Worm (Caenorhabditis elegans) whole organism, L1 larva: ENCODE results near the gene Y53F4B.9.

Experiments used
- Y116A8C.19 ChIP-seq: sonication (generic microtip); optimal IDR thresholded peaks from 2 replicates; lab custom pipeline; 2016; ENCODE audit warnings: missing compliant biosample characterization, missing genetic modification characterization, borderline replicate concordance
- aly-2 ChIP-seq: fragments of 150-350 bp; optimal IDR thresholded peaks from 2 replicates; lab custom pipeline; 2014; ENCODE audit warnings: missing biosample characterization, missing genetic modification characterization
- ama-1 ChIP-seq: fragments of 150-350 bp; optimal IDR thresholded peaks from 2 replicates; lab custom pipeline; 2014
- ceh-82 ChIP-seq, 3 experiments: fragments of 150-350 bp in 1 of 3; sonication (generic microtip) in 2 of 3; optimal IDR thresholded peaks; 2 replicates each; lab custom pipeline; 2014 to 2017; ENCODE audit warnings: missing biosample characterization in 3 of 3, missing genetic modification characterization in 3 of 3
- dpl-1 ChIP-seq, 3 experiments: fragments of 150-350 bp in 2 of 3; sonication (generic microtip) in 1 of 3; optimal IDR thresholded peaks; 2 replicates each; lab custom pipeline; 2014 to 2017; ENCODE audit warnings: missing biosample characterization in 3 of 3, missing genetic modification characterization in 3 of 3, missing genetic modification reagents in 3 of 3
- elt-2 ChIP-seq: sonication (generic microtip); optimal IDR thresholded peaks from 2 replicates; lab custom pipeline; 2016; ENCODE audit warnings: missing genetic modification characterization, mild to moderate bottlenecking, inconsistent platforms, missing compliant biosample characterization, missing genetic modification reagents
- fkh-8 ChIP-seq: sonication (generic microtip); optimal IDR thresholded peaks from 2 replicates; lab custom pipeline; 2016; ENCODE audit warnings: mild to moderate bottlenecking, missing genetic modification characterization, missing compliant biosample characterization
- fos-1 ChIP-seq: fragments of 150-350 bp; optimal IDR thresholded peaks from 2 replicates; lab custom pipeline; 2014; ENCODE audit warnings: missing biosample characterization, missing genetic modification characterization
- jun-1 ChIP-seq: fragments of 150-350 bp; optimal IDR thresholded peaks from 2 replicates; lab custom pipeline; 2014; ENCODE audit warnings: missing biosample characterization, missing genetic modification reagents, missing genetic modification characterization
- lin-35 ChIP-seq, 2 experiments: fragments of 150-350 bp; optimal IDR thresholded peaks; 2 replicates each; lab custom pipeline; 2014; ENCODE audit warnings: missing biosample characterization in 2 of 2, missing genetic modification characterization in 2 of 2, missing genetic modification reagents in 2 of 2
- nhr-19 ChIP-seq: fragments of 200-800 bp; sonication (Bioruptor generic); conservative IDR thresholded peaks from 2 replicates; pipeline ENCODE4 v1.3.6; 2022; ENCODE audit warnings: missing genetic modification characterization, missing compliant biosample characterization
- nhr-76 ChIP-seq: sonication (generic microtip); optimal IDR thresholded peaks from 2 replicates; lab custom pipeline; 2017; ENCODE audit warnings: missing biosample characterization, missing genetic modification characterization
- pqm-1 ChIP-seq: sonication (generic microtip); optimal IDR thresholded peaks from 3 replicates; lab custom pipeline; 2017; ENCODE audit warnings: missing biosample characterization, missing genetic modification characterization

- no peak for TF ChIP-seq fkh-8 (tag; lab: Kevin White, UChicago)
- no peak for TF ChIP-seq nhr-76 (tag; lab: Kevin White, UChicago)
- TF ChIP-seq ceh-82 (tag; optimal IDR thresholded peaks at IDR 0.05; lab: Kevin White, UChicago), result no peak
- no peak for TF ChIP-seq pqm-1 (tag; lab: Kevin White, UChicago)
- TF ChIP-seq ama-1, result no peak
- no peak for TF ChIP-seq nhr-19
- TF ChIP-seq Y116A8C.19 (tag; lab: Kevin White, UChicago), result no peak
- TF ChIP-seq lin-35 (GFP tag; optimal IDR thresholded peaks at IDR 0.05; lab: Kevin White, UChicago), result no peak
- TF ChIP-seq jun-1 (tag; lab: Kevin White, UChicago), result no peak
- TF ChIP-seq elt-2, result no peak
- TF ChIP-seq dpl-1 (GFP tag; optimal IDR thresholded peaks at IDR 0.05; lab: Kevin White, UChicago), result no peak
- no peak for TF ChIP-seq aly-2 (tag; lab: Kevin White, UChicago)
- no peak for TF ChIP-seq fos-1 (tag; lab: Kevin White, UChicago)
Observed at ce11 chrII:15015669-15016068, 5.5 kb upstream of the Y53F4B.9 start.
